Fruit fly (Drosophila melanogaster) Kc167 (cell line): ENCODE results near the gene Prx2.

Experiments
- Myc ChIP-seq: fragments of >200 bp; optimal IDR thresholded peaks from 2 replicates; lab custom pipeline; 2017; ENCODE audit warnings: missing external identifiers
- Sin3A ChIP-seq: fragments of >200 bp; optimal IDR thresholded peaks from 2 replicates; lab custom pipeline; 2018; ENCODE audit warnings: missing external identifiers
- h ChIP-seq: fragments of >200 bp; optimal IDR thresholded peaks from 3 replicates; lab custom pipeline; 2018; ENCODE audit warnings: missing external identifiers
- insv ChIP-seq: fragments of >200 bp; optimal IDR thresholded peaks from 3 replicates; lab custom pipeline; 2018; ENCODE audit warnings: missing external identifiers
- psq ChIP-seq: fragments of >200 bp; optimal IDR thresholded peaks from 2 replicates; lab custom pipeline; 2017; ENCODE audit warnings: missing external identifiers
- ttk ChIP-seq: sonication (Bioruptor generic); optimal IDR thresholded peaks from 2 replicates; lab custom pipeline; 2017; ENCODE audit warnings: missing external identifiers

- no peak for TF ChIP-seq insv (lab: Kevin White, UChicago)
- no peak for TF ChIP-seq h (lab: Kevin White, UChicago)
- no peak for TF ChIP-seq ttk (lab: Kevin White, UChicago)
- TF ChIP-seq Myc (lab: Kevin White, UChicago), result no peak
- no peak for TF ChIP-seq psq
- no peak for TF ChIP-seq Sin3A
Measured at dm6 chrX:13375489-13375997, 45.9 kb downstream of the Prx2 start.
